Worm (Caenorhabditis elegans) whole organism, L4/young adult: ENCODE measurements around the gene sir-2.3.

Experiments
- W03F9.2 ChIP-seq: fragments of 150-350 bp; optimal IDR thresholded peaks from 2 replicates; lab custom pipeline; 2014; ENCODE audit warnings: missing biosample characterization, missing genetic modification characterization
- dao-5 ChIP-seq: sonication (generic microtip); optimal IDR thresholded peaks from 2 replicates; lab custom pipeline; 2016; ENCODE audit warnings: missing genotype, missing genetic modification characterization, moderate library complexity, missing compliant biosample characterization
- him-1 ChIP-seq: sonication (generic microtip); optimal IDR thresholded peaks from 2 replicates; lab custom pipeline; 2016; ENCODE audit warnings: missing genotype, missing genetic modification reagents, missing genetic modification characterization, missing compliant biosample characterization

sir-2.3 gene

ce11 chrX:13337728-13338127 is 6.2 kb downstream of the sir-2.3 start, which contains the start of gene ptr-24:
ptr-24 (plus strand) TSS chrX:13338028.
- TF ChIP-seq W03F9.2 (tag; lab: Kevin White, UChicago) (no peak), him-1 (no peak), dao-5 (tag; lab: Kevin White, UChicago) (no peak)

- TF ChIP-seq dao-5 (tag; lab: Kevin White, UChicago) (no peak), W03F9.2 (tag; lab: Kevin White, UChicago) (no peak), him-1 (no peak)
Measured at ce11 chrX:13339029-13339626, 7.6 kb downstream of the sir-2.3 start.

ce11 chrX:13340970-13341369 is 9.5 kb downstream of the sir-2.3 start:
- TF ChIP-seq dao-5 (tag; lab: Kevin White, UChicago) (no peak), him-1 (no peak), W03F9.2 (tag; lab: Kevin White, UChicago) (no peak)

DNA sequence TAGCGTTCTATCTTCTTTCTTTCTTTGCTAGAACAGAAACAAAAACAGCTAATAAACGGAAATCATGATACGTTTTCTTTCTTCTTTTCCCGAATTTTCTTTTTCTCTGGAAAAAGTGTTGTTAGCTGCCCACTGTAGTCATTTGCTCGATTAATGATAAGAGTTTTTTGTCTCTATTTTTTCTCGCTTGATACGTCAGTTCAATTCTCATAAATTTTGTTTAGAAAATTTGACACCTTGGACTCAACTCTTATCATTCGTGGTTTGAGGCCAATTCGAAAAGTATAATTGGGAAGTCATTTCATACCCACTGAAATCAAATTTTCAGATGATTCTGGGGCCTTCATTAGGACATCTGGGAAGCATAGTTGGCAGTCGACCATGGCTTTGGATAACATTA is 10.4 kb downstream of the sir-2.3 start:
- TF ChIP-seq W03F9.2 (tag; lab: Kevin White, UChicago): no peak
- no peak for TF ChIP-seq him-1
- TF ChIP-seq dao-5 (tag; lab: Kevin White, UChicago): no peak

DNA sequence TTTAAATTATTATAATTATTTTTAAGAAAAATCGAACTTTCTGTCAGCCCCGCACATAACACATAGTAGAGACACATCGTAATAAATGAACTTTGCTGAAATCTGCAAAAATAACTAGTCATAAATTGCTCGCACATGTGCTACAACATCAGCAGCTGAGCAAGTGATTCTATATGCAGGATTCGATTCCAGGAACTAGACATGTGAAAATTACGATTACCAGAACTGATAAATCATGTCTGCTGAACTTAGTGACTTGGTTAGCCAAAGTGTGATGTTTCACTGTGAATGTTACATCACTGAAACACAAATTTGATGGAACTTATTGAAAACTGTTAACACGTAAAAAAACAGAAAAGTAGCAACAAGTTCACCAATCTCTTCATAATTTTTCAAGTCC is 15.8 kb downstream of the sir-2.3 start:
- TF ChIP-seq W03F9.2 (tag; lab: Kevin White, UChicago): no peak
- no peak for TF ChIP-seq dao-5 (tag; lab: Kevin White, UChicago)
- no peak for TF ChIP-seq him-1

DNA sequence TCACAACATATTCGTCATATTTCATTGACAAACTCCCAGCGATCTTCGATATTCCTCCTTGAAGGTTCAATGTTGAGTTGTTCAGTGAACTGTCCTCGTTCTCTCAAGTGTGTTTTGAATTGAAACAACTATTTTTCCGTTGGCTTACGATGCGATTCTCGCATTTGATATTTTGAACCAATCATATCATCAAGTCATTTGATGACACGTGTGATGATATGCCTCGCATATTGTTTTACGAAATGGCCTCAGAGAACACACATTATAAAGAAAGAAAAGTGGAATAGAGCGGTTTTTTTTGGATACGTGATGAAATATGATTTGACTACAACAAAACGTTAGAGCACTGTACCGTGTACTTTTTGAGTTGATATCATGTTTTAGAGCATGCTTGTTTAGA is 16.9 kb downstream of the sir-2.3 start:
- TF ChIP-seq W03F9.2 (tag; lab: Kevin White, UChicago) (peak; percentile 48), dao-5 (tag; lab: Kevin White, UChicago) (no peak), him-1 (no peak)

ce11 chrX:13349230-13350122 is 18.0 kb downstream of the sir-2.3 start:
- TF ChIP-seq him-1 (no peak), W03F9.2 (tag; lab: Kevin White, UChicago) (no peak), dao-5 (tag; lab: Kevin White, UChicago) (no peak)

DNA sequence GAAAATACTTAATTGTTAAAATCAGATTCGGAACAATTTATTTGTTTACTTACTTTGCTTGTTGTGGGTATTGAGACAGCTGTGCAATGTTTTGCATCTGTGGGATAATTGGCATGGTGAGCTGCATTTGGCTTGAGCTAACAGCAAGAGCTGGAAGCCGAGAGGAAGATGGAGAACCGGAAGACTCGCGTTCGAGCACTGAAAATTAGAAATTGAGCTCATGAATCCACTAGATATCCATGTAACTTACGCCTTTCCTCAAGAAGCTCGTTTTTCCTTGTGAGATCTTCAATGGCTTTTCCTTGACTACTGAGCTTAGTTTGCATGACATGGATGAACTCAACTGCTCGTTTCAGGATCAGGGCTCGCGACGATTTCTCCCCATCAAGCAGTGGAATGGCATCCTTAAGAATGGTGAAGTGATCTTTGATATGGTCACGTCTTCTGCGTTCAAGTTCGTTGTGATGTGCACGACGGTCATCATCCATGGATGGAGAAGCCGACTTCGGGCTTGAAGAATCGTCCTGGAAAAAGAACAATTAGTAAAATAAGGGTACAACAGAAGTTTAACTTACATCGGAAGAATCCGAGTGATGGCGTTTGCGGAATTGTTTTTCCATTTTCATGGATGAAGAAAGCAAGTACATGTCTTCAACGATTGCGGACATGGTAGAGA is 18.8 kb downstream of the sir-2.3 start:
- TF ChIP-seq W03F9.2 (tag; lab: Kevin White, UChicago) (no peak), dao-5 (tag; lab: Kevin White, UChicago) (no peak), him-1 (no peak)

- TF ChIP-seq him-1 (no peak), dao-5 (tag; lab: Kevin White, UChicago) (no peak), W03F9.2 (tag; lab: Kevin White, UChicago) (no peak)
Measured at ce11 chrX:13350804-13351747, 19.6 kb downstream of the sir-2.3 start, which contains the start of gene mxl-3. mxl-3 (minus strand) TSS chrX:13350804.

DNA sequence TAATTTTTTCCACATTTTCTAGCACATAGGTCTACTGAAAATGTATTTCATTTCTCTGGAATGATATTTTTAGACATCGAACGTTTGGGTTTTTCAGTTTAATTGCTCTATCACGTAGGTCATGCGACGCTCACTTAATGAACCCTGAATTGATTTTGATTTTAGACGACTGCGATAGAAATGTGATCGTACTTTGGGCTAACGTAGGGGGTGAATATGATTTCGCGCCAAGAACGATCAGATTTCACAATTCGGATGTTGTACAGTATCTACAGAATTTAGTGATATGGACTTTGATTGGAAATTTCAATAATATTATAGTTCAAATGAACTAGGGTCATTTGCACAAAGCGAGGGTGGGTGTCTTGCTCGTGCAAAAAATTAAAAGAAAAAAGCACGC is 20.7 kb downstream of the sir-2.3 start:
- TF ChIP-seq him-1: no peak
- no peak for TF ChIP-seq W03F9.2 (tag; lab: Kevin White, UChicago)
- TF ChIP-seq dao-5 (tag; lab: Kevin White, UChicago): no peak

DNA sequence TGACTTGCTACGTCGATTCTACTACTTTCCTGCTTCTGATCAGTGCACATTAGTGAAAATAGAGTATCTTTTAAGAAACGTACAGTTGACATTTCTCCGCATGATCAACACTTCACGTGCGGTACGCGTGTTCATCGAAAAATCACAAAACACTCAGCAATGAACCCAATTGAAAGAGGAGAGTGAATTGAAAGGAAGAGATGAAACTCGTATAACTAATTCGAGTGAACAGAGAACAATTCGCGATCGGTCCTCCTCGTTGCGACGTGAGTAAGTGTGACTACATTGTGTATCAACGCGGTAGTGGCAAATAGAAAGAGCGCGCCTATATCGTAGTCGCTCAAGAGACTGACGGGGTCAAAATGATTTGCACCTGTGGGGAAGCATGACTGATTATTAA is 22.0 kb downstream of the sir-2.3 start:
- no peak for TF ChIP-seq W03F9.2 (tag; lab: Kevin White, UChicago)
- no peak for TF ChIP-seq dao-5 (tag; lab: Kevin White, UChicago)
- no peak for TF ChIP-seq him-1

- no peak for TF ChIP-seq W03F9.2 (tag; lab: Kevin White, UChicago)
- TF ChIP-seq dao-5 (tag; lab: Kevin White, UChicago): no peak
- no peak for TF ChIP-seq him-1
Measured at ce11 chrX:13354672-13355407, 23.4 kb downstream of the sir-2.3 start.
